Fruit fly (Drosophila melanogaster) whole organism, embryonic: Measurements from ENCODE around the gene CG6163.

ENCODE experiments used
- Ada2b ChIP-seq: fragments of 200-800 bp; sonication (Bioruptor generic); IDR thresholded peaks from 2 replicates; pipeline ENCODE4 v1.3.6; 2022; ENCODE audit warnings: missing biosample characterization, missing genetic modification characterization
- Asciz ChIP-seq: fragments of 200-800 bp; sonication (Bioruptor generic); optimal IDR thresholded peaks from 2 replicates; lab custom pipeline; 2017; ENCODE audit warnings: missing biosample characterization, mild to moderate bottlenecking, missing genetic modification characterization, missing genetic modification reagents
- B-H2 ChIP-seq: fragments of 200-800 bp; sonication (Bioruptor generic); optimal IDR thresholded peaks from 2 replicates; lab custom pipeline; 2018; ENCODE audit warnings: missing biosample characterization, mild to moderate bottlenecking, missing genetic modification characterization
- CG10366 ChIP-seq: fragments of 200-800 bp; sonication (Bioruptor generic); IDR thresholded peaks from 2 replicates; pipeline ENCODE4 v1.3.6; 2022; ENCODE audit warnings: missing biosample characterization, missing genetic modification characterization
- CG12236 ChIP-seq: fragments of 200-800 bp; sonication (Bioruptor generic); optimal IDR thresholded peaks from 2 replicates; lab custom pipeline; 2016; ENCODE audit warnings: missing biosample characterization, missing genetic modification characterization
- CG13296 ChIP-seq: fragments of 200-800 bp; sonication (Bioruptor generic); optimal IDR thresholded peaks from 3 replicates; lab custom pipeline; 2018; ENCODE audit warnings: missing biosample characterization, mild to moderate bottlenecking, missing genetic modification characterization
- CG14860 ChIP-seq: fragments of 200-800 bp; sonication (Bioruptor generic); IDR thresholded peaks from 3 replicates; pipeline ENCODE4 v1.3.6; 2022; ENCODE audit warnings: missing biosample characterization, missing genetic modification characterization; ENCODE audit not compliant: partially characterized antibody
- CG15073 ChIP-seq: fragments of 200-800 bp; sonication (Bioruptor generic); optimal IDR thresholded peaks from 2 replicates; lab custom pipeline; 2016; ENCODE audit warnings: missing biosample characterization, missing genetic modification characterization
- CG15601 ChIP-seq: fragments of 200-800 bp; sonication (Bioruptor generic); optimal IDR thresholded peaks from 3 replicates; lab custom pipeline; 2019; ENCODE audit warnings: missing biosample characterization, mild to moderate bottlenecking, missing genetic modification characterization, moderate library complexity
- CG17328 ChIP-seq: fragments of 200-800 bp; sonication (Bioruptor generic); IDR thresholded peaks from 2 replicates; pipeline ENCODE4 v1.3.6; 2022; ENCODE audit warnings: missing biosample characterization, missing genetic modification characterization
- CG17359 ChIP-seq: fragments of 200-800 bp; sonication (Bioruptor generic); optimal IDR thresholded peaks from 3 replicates; lab custom pipeline; 2018; ENCODE audit warnings: missing biosample characterization, mild to moderate bottlenecking, missing genetic modification characterization, moderate library complexity
- CG18262 ChIP-seq: fragments of 200-800 bp; optimal IDR thresholded peaks from 3 replicates; lab custom pipeline; 2019; ENCODE audit warnings: missing biosample characterization, mild to moderate bottlenecking, missing genetic modification characterization, moderate library complexity
- CG2199 ChIP-seq: fragments of 200-800 bp; sonication (Bioruptor generic); IDR thresholded peaks from 3 replicates; pipeline ENCODE4 v1.3.6; 2022; ENCODE audit warnings: missing biosample characterization, missing genetic modification characterization
- CG2678 ChIP-seq: fragments of 200-800 bp; sonication (Bioruptor generic); optimal IDR thresholded peaks from 3 replicates; lab custom pipeline; 2019; ENCODE audit warnings: missing biosample characterization, mild to moderate bottlenecking, missing genetic modification characterization, moderate library complexity
- CG30403 ChIP-seq: fragments of 200-800 bp; sonication (Bioruptor generic); optimal IDR thresholded peaks from 3 replicates; lab custom pipeline; 2016; ENCODE audit warnings: missing biosample characterization, missing genetic modification characterization
- CG31365 ChIP-seq: fragments of 200-800 bp; sonication (Bioruptor generic); optimal IDR thresholded peaks from 2 replicates; lab custom pipeline; 2018; ENCODE audit warnings: missing biosample characterization, mild to moderate bottlenecking, missing genetic modification characterization
- CG33213 ChIP-seq: fragments of 200-800 bp; sonication (Bioruptor generic); optimal IDR thresholded peaks from 3 replicates; lab custom pipeline; 2016; ENCODE audit warnings: missing biosample characterization, missing genetic modification characterization
- CG3407 ChIP-seq: fragments of 200-800 bp; sonication (Bioruptor generic); optimal IDR thresholded peaks from 2 replicates; lab custom pipeline; 2018; ENCODE audit warnings: missing biosample characterization, mild to moderate bottlenecking, missing genetic modification characterization
- CG43689 ChIP-seq: fragments of 200-800 bp; sonication (Bioruptor generic); IDR thresholded peaks from 2 replicates; pipeline ENCODE4 v1.3.6; 2022; ENCODE audit warnings: missing biosample characterization, missing genetic modification characterization
- CG4820 ChIP-seq: fragments of 200-800 bp; sonication (Bioruptor generic); optimal IDR thresholded peaks from 3 replicates; lab custom pipeline; 2016; ENCODE audit warnings: missing biosample characterization, missing genetic modification characterization
- CG6689 ChIP-seq: fragments of 200-800 bp; sonication (Bioruptor generic); IDR thresholded peaks from 2 replicates; pipeline ENCODE4 v1.3.6; 2022; ENCODE audit warnings: missing biosample characterization, missing genetic modification characterization
- CG6791 ChIP-seq: fragments of 200-800 bp; sonication (Bioruptor generic); IDR thresholded peaks from 3 replicates; pipeline ENCODE4 v1.3.6; 2022; ENCODE audit warnings: missing biosample characterization, missing genetic modification characterization; ENCODE audit not compliant: partially characterized antibody
- CG7556 ChIP-seq: fragments of 200-800 bp; sonication (Bioruptor generic); optimal IDR thresholded peaks from 2 replicates; lab custom pipeline; 2017; ENCODE audit warnings: missing biosample characterization, mild to moderate bottlenecking, missing genetic modification characterization
- CG7786 ChIP-seq: fragments of 200-800 bp; sonication (Bioruptor generic); optimal IDR thresholded peaks from 2 replicates; lab custom pipeline; 2016; ENCODE audit warnings: missing biosample characterization, missing genetic modification characterization
- CG8478 ChIP-seq: fragments of >200 bp; optimal IDR thresholded peaks from 2 replicates; lab custom pipeline; 2018
- CG9437 ChIP-seq: fragments of 200-800 bp; sonication (Bioruptor generic); optimal IDR thresholded peaks from 2 replicates; lab custom pipeline; 2018; ENCODE audit warnings: missing biosample characterization, mild to moderate bottlenecking, missing genetic modification characterization
- CG9609 ChIP-seq: fragments of 200-800 bp; sonication (Bioruptor generic); optimal IDR thresholded peaks from 3 replicates; lab custom pipeline; 2016; ENCODE audit warnings: missing biosample characterization, missing genetic modification characterization
- D19A ChIP-seq: fragments of 200-800 bp; optimal IDR thresholded peaks from 3 replicates; lab custom pipeline; 2019; ENCODE audit warnings: missing biosample characterization, mild to moderate bottlenecking, missing genetic modification characterization, moderate library complexity
- Dbx ChIP-seq: fragments of 200-800 bp; sonication (Bioruptor generic); IDR thresholded peaks from 3 replicates; pipeline ENCODE4 v1.3.6; 2022; ENCODE audit warnings: missing biosample characterization, missing genetic modification characterization
- ERR ChIP-seq: fragments of 200-800 bp; sonication (Bioruptor generic); optimal IDR thresholded peaks from 2 replicates; lab custom pipeline; 2016; ENCODE audit warnings: missing biosample characterization, missing genetic modification characterization
- MESR4 ChIP-seq: fragments of 200-800 bp; sonication (Bioruptor generic); optimal IDR thresholded peaks from 2 replicates; lab custom pipeline; 2018; ENCODE audit warnings: missing biosample characterization, mild to moderate bottlenecking, missing genetic modification characterization, moderate library complexity
- ab ChIP-seq: fragments of 200-800 bp; sonication (Bioruptor generic); optimal IDR thresholded peaks from 2 replicates; lab custom pipeline; 2016; ENCODE audit warnings: missing biosample characterization, missing genetic modification characterization
- bbx ChIP-seq: fragments of 200-800 bp; sonication (Bioruptor generic); IDR thresholded peaks from 2 replicates; pipeline ENCODE4 v1.3.6; 2022; ENCODE audit warnings: missing biosample characterization, missing genetic modification characterization; ENCODE audit not compliant: partially characterized antibody
- bcd ChIP-seq: fragments of 200-800 bp; sonication (Bioruptor generic); optimal IDR thresholded peaks from 2 replicates; lab custom pipeline; 2017; ENCODE audit warnings: missing biosample characterization, mild to moderate bottlenecking, missing genetic modification characterization
- eve ChIP-seq, 2 experiments: fragments of >200 bp; optimal IDR thresholded peaks; 2 replicates each; lab custom pipeline; 2017; ENCODE audit warnings: missing biosample characterization in 2 of 2, missing genetic modification characterization in 2 of 2
- ewg ChIP-seq: fragments of 200-800 bp; sonication (Bioruptor generic); optimal IDR thresholded peaks from 3 replicates; lab custom pipeline; 2017; ENCODE audit warnings: mild to moderate bottlenecking, missing biosample characterization, missing genetic modification reagents, missing genetic modification characterization
- grn ChIP-seq: fragments of 200-800 bp; sonication (Bioruptor generic); optimal IDR thresholded peaks from 3 replicates; lab custom pipeline; 2017; ENCODE audit warnings: missing biosample characterization, missing genetic modification characterization
- ham ChIP-seq: fragments of 200-800 bp; sonication (Bioruptor generic); IDR thresholded peaks from 2 replicates; pipeline ENCODE4 v1.3.6; 2022; ENCODE audit warnings: missing biosample characterization, missing genetic modification characterization
- lab ChIP-seq: fragments of 200-800 bp; sonication (Bioruptor generic); optimal IDR thresholded peaks from 3 replicates; lab custom pipeline; 2017; ENCODE audit warnings: missing biosample characterization, missing genetic modification characterization, mild to moderate bottlenecking, moderate library complexity, missing genetic modification reagents
- peb ChIP-seq: fragments of 200-800 bp; sonication (Bioruptor generic); IDR thresholded peaks from 2 replicates; pipeline ENCODE4 v1.3.6; 2022; ENCODE audit warnings: missing biosample characterization, missing genetic modification characterization
- phol ChIP-seq: fragments of 200-800 bp; sonication (Bioruptor generic); optimal IDR thresholded peaks from 3 replicates; lab custom pipeline; 2018; ENCODE audit warnings: missing biosample characterization, mild to moderate bottlenecking, missing genetic modification characterization, moderate library complexity
- prd ChIP-seq, 3 experiments: fragments of >200 bp in 2 of 3; fragments of 200-800 bp in 1 of 3; sonication (Bioruptor generic) in 1 of 3; optimal IDR thresholded peaks in 2 of 3; IDR thresholded peaks in 1 of 3; 2 replicates in 2 of 3; 3 replicates in 1 of 3; pipeline versions ENCODE4 v1.3.6 to Lab custom; 2017 to 2022; ENCODE audit warnings: missing biosample characterization in 1 of 3, missing genetic modification characterization in 1 of 3
- psq ChIP-seq: fragments of 200-800 bp; sonication (Bioruptor generic); optimal IDR thresholded peaks from 2 replicates; lab custom pipeline; 2017; ENCODE audit warnings: missing biosample characterization, missing genetic modification characterization
- row ChIP-seq: fragments of 200-800 bp; sonication (Bioruptor generic); IDR thresholded peaks from 3 replicates; pipeline ENCODE4 v1.3.6; 2022; ENCODE audit warnings: missing biosample characterization, missing genetic modification characterization
- tgo ChIP-seq: fragments of 200-800 bp; sonication (Bioruptor generic); IDR thresholded peaks from 3 replicates; pipeline ENCODE4 v1.3.6; 2022; ENCODE audit warnings: missing biosample characterization, missing genetic modification characterization
- trh ChIP-seq: fragments of 200-800 bp; sonication (Bioruptor generic); optimal IDR thresholded peaks from 2 replicates; lab custom pipeline; 2016; ENCODE audit warnings: missing biosample characterization, missing genetic modification characterization
- unpg ChIP-seq: fragments of 200-800 bp; sonication (Bioruptor generic); optimal IDR thresholded peaks from 3 replicates; lab custom pipeline; 2018; ENCODE audit warnings: missing biosample characterization, mild to moderate bottlenecking, missing genetic modification characterization, moderate library complexity

Gene CG6163

DNA sequence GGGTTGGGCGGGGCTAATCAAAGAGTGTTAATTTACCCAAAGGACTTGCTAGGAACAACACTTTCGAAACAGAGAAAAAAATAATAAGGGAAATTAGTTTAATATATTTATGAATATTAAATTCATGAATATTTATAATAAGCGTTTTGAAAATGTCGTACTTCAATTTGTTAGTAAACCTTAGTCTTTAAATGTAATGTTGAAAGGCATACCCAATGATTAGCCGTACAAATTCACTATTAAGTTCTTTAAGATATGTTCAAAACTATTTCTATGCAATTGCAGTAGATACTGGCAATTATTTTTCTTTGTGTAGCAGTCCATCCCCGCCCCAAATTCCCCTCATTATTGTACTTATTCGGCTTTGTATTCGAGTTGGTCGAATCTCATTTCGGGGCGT lies 45.8 kb upstream of the CG6163 start (continued):
- TF ChIP-seq D19A (tag; lab: Kevin White, UChicago) (peak; percentile 7), CG2678 (tag; lab: Kevin White, UChicago) (peak; percentile 51), CG12236 (GFP tag; lab: Kevin White, UChicago) (no peak), CG18262 (tag; lab: Kevin White, UChicago) (no peak), tgo (GFP tag; lab: Robert Waterston, UW) (no peak), ERR (no peak), CG7556 (GFP tag; lab: Kevin White, UChicago) (peak; percentile 18), lab (GFP tag; lab: Kevin White, UChicago) (peak; percentile 10), ewg (no peak), row (GFP tag; lab: Robert Waterston, UW) (no peak), CG10366 (no peak)

DNA sequence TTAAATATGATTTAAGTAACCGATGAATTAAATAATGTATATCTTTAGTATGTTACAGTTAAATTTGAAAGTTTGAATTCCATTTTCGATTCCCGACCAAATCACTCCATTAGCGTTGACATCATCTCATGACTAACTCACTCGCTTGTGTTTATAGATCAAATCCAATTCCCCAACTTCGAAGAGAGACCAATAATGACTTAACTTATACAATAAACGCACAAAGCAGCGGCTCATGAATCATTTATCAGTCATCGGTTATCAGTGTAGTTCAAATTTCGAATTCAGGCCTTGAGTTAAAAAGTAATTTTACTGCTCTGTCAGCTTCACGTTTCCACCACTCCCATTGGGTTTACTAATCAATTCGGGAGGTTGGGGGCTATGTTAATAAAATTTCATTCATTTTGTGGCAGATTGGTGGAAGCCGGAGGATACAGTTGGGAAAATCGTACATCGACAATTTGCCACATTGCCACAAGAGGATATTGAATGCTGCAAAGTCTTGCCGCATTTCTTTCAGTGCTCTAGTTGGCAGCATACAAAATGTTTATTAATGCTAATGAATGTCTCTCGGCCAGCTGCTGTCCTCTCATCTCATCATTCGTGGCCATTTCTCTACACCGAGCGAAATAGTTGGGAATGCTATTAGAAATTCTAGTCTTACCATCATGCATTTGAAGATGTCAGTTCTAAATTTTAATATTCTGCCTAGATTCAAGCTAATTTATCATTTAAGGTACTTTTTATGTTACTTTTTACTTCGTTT lies 43.8 kb upstream of the CG6163 start:
- TF ChIP-seq ab (GFP tag; lab: Kevin White, UChicago) (no peak), ham (GFP tag; lab: Robert Waterston, UW) (no peak), CG2199 (GFP tag; lab: Robert Waterston, UW) (no peak), CG31365 (tag; lab: Kevin White, UChicago) (no peak), bcd (GFP tag; lab: Kevin White, UChicago) (peak; percentile 17), CG13296 (GFP tag; lab: Kevin White, UChicago) (no peak), bbx (GFP tag; lab: Robert Waterston, UW) (no peak), CG15073 (GFP tag; lab: Kevin White, UChicago) (no peak), trh (peak; percentile 33), CG15601 (tag; lab: Kevin White, UChicago) (no peak), CG9609 (GFP tag; lab: Kevin White, UChicago) (peak; percentile 38), phol (tag; lab: Kevin White, UChicago) (peak; percentile 64), MESR4 (no peak), B-H2 (GFP tag; lab: Kevin White, UChicago) (no peak), CG3407 (GFP tag; lab: Kevin White, UChicago) (no peak), CG7786 (GFP tag; lab: Kevin White, UChicago) (peak; percentile 35), CG7556 (GFP tag; lab: Kevin White, UChicago) (peak; percentile 48), CG33213 (GFP tag; lab: Kevin White, UChicago) (no peak), peb (GFP tag; lab: Robert Waterston, UW) (peak; percentile 11; the same call in 1 of the 2 replicates), row (GFP tag; lab: Robert Waterston, UW) (peak; percentile 23; the same call in 1 of the 3 replicates), Dbx (GFP tag; lab: Robert Waterston, UW) (no peak), unpg (GFP tag; lab: Kevin White, UChicago) (peak; percentile 28), CG30403 (GFP tag; lab: Kevin White, UChicago) (peak; percentile 39), psq (no peak), CG14860 (GFP tag; lab: Robert Waterston, UW) (no peak), Asciz (GFP tag; lab: Kevin White, UChicago) (peak; percentile 41), prd (optimal IDR thresholded peaks at IDR 0.05; lab: Kevin White, UChicago) (no peak), prd (GFP tag; IDR thresholded peaks at IDR 0.05; lab: Robert Waterston, UW) (peak; percentile 38; the same call in 1 of the 3 replicates), CG43689 (GFP tag; lab: Robert Waterston, UW) (no peak), lab (GFP tag; lab: Kevin White, UChicago) (peak; percentile 13), CG8478 (lab: Kevin White, UChicago) (no peak), CG6689 (GFP tag; lab: Robert Waterston, UW) (peak; percentile 43; the same call in 1 of the 2 replicates), CG17328 (GFP tag; lab: Robert Waterston, UW) (0 out of 2 replicates have a peak, but pooled peaks have one; percentile 19), CG4820 (GFP tag; lab: Kevin White, UChicago) (peak; percentile 42), grn (no peak), CG9437 (GFP tag; lab: Kevin White, UChicago) (peak; percentile 16), CG6791 (GFP tag; lab: Robert Waterston, UW) (no peak), CG17359 (tag; lab: Kevin White, UChicago) (peak; percentile 50), Ada2b (GFP tag; lab: Robert Waterston, UW) (peak; percentile 12; the same call in 1 of the 2 replicates), eve (GFP tag; optimal IDR thresholded peaks at IDR 0.05; lab: Kevin White, UChicago) (peak in 1 of 2 experiments; percentile 35)
